Worm (Caenorhabditis elegans) whole organism, L1 larva: Measurements from ENCODE around the gene zip-3.

Experiments used
- C34B4.2 ChIP-seq: sonication (generic microtip); optimal IDR thresholded peaks from 2 replicates; lab custom pipeline; 2017; ENCODE audit warnings: mild to moderate bottlenecking, missing genetic modification characterization, missing compliant biosample characterization
- Y116A8C.19 ChIP-seq: sonication (generic microtip); optimal IDR thresholded peaks from 2 replicates; lab custom pipeline; 2016; ENCODE audit warnings: missing compliant biosample characterization, missing genetic modification characterization, borderline replicate concordance
- aha-1 ChIP-seq: fragments of 150-350 bp; optimal IDR thresholded peaks from 2 replicates; lab custom pipeline; 2014; ENCODE audit warnings: missing biosample characterization, missing genetic modification characterization
- ama-1 ChIP-seq: fragments of 150-350 bp; optimal IDR thresholded peaks from 2 replicates; lab custom pipeline; 2014
- ceh-63 ChIP-seq: fragments of 200-800 bp; sonication (Bioruptor generic); optimal IDR thresholded peaks from 2 replicates; lab custom pipeline; 2018; ENCODE audit warnings: mild to moderate bottlenecking, missing genetic modification characterization, missing compliant biosample characterization
- ceh-82 ChIP-seq, 3 experiments: fragments of 150-350 bp in 1 of 3; sonication (generic microtip) in 2 of 3; optimal IDR thresholded peaks; 2 replicates each; lab custom pipeline; 2014 to 2017; ENCODE audit warnings: missing biosample characterization in 3 of 3, missing genetic modification characterization in 3 of 3
- ceh-88 ChIP-seq: fragments of 200-800 bp; sonication (Bioruptor generic); IDR thresholded peaks from 2 replicates; pipeline ENCODE4 v1.3.6; 2022; ENCODE audit warnings: missing genetic modification characterization, missing compliant biosample characterization
- ceh-90 ChIP-seq: sonication (generic microtip); optimal IDR thresholded peaks from 2 replicates; lab custom pipeline; 2016; ENCODE audit warnings: missing genetic modification characterization, missing compliant biosample characterization
- ces-1 ChIP-seq: fragments of 150-350 bp; optimal IDR thresholded peaks from 2 replicates; lab custom pipeline; 2014; ENCODE audit warnings: missing biosample characterization, missing genetic modification reagents, missing genetic modification characterization
- dpl-1 ChIP-seq, 3 experiments: fragments of 150-350 bp in 2 of 3; sonication (generic microtip) in 1 of 3; optimal IDR thresholded peaks; 2 replicates each; lab custom pipeline; 2014 to 2017; ENCODE audit warnings: missing biosample characterization in 3 of 3, missing genetic modification characterization in 3 of 3, missing genetic modification reagents in 3 of 3
- efl-1 ChIP-seq, 4 experiments: fragments of 150-350 bp; optimal IDR thresholded peaks in 3 of 4; peaks in 1 of 4; 1 replicate in 1 of 4; 2 replicates in 3 of 4; lab custom pipeline; 2014; ENCODE audit warnings: missing biosample characterization in 2 of 4, missing genetic modification characterization in 2 of 4, missing genetic modification reagents in 2 of 4
- elt-2 ChIP-seq: sonication (generic microtip); optimal IDR thresholded peaks from 2 replicates; lab custom pipeline; 2016; ENCODE audit warnings: missing genetic modification characterization, mild to moderate bottlenecking, inconsistent platforms, missing compliant biosample characterization, missing genetic modification reagents
- elt-3 ChIP-seq, 6 experiments: fragments of 150-350 bp in 1 of 6; sonication (generic microtip); optimal IDR thresholded peaks; 2 replicates each; lab custom pipeline; 2017 to 2018; ENCODE audit warnings: missing biosample characterization in 6 of 6, missing genetic modification characterization in 6 of 6, inconsistent platforms in 1 of 6
- ets-5 ChIP-seq: fragments of 200-800 bp; sonication (Bioruptor generic); IDR thresholded peaks from 2 replicates; pipeline ENCODE4 v1.3.6; 2022; ENCODE audit warnings: missing genetic modification characterization, missing compliant biosample characterization
- fkh-10 ChIP-seq: sonication (generic microtip); optimal IDR thresholded peaks from 2 replicates; lab custom pipeline; 2017; ENCODE audit warnings: missing biosample characterization, missing genetic modification reagents, missing genetic modification characterization
- fkh-8 ChIP-seq: sonication (generic microtip); optimal IDR thresholded peaks from 2 replicates; lab custom pipeline; 2016; ENCODE audit warnings: mild to moderate bottlenecking, missing genetic modification characterization, missing compliant biosample characterization
- grh-1 ChIP-seq: fragments of 200-800 bp; sonication (Bioruptor generic); IDR thresholded peaks from 2 replicates; pipeline ENCODE4 v1.3.6; 2022; ENCODE audit warnings: missing genetic modification reagents, missing genetic modification characterization, missing compliant biosample characterization
- hlh-17 ChIP-seq: fragments of 200-800 bp; sonication (Bioruptor generic); optimal IDR thresholded peaks from 2 replicates; lab custom pipeline; 2018; ENCODE audit warnings: missing genetic modification characterization, mild to moderate bottlenecking, missing compliant biosample characterization, moderate library complexity, borderline replicate concordance
- isw-1 ChIP-seq: fragments of 200-800 bp; sonication (Bioruptor generic); IDR thresholded peaks from 2 replicates; pipeline ENCODE4 v1.3.6; 2022; ENCODE audit warnings: missing genetic modification characterization, missing compliant biosample characterization
- lin-13 ChIP-seq: fragments of 150-350 bp; optimal IDR thresholded peaks from 2 replicates; lab custom pipeline; 2014; ENCODE audit warnings: missing biosample characterization, missing genetic modification reagents, missing genetic modification characterization
- lin-14 ChIP-seq: fragments of 200-800 bp; sonication (Bioruptor generic); optimal IDR thresholded peaks from 2 replicates; lab custom pipeline; 2018; ENCODE audit warnings: mild to moderate bottlenecking, missing genetic modification characterization, moderate library complexity, missing compliant biosample characterization
- lin-35 ChIP-seq, 2 experiments: fragments of 150-350 bp; optimal IDR thresholded peaks; 2 replicates each; lab custom pipeline; 2014; ENCODE audit warnings: missing biosample characterization in 2 of 2, missing genetic modification characterization in 2 of 2, missing genetic modification reagents in 2 of 2
- mab-9 ChIP-seq: fragments of 200-800 bp; sonication (Bioruptor generic); IDR thresholded peaks from 2 replicates; pipeline ENCODE4 v1.3.6; 2022; ENCODE audit warnings: missing genetic modification reagents, missing genetic modification characterization, missing compliant biosample characterization
- nhr-11 ChIP-seq: fragments of 150-350 bp; optimal IDR thresholded peaks from 2 replicates; lab custom pipeline; 2014; ENCODE audit warnings: missing biosample characterization, missing genetic modification characterization
- nhr-12 ChIP-seq: sonication (generic microtip); optimal IDR thresholded peaks from 2 replicates; lab custom pipeline; 2017; ENCODE audit warnings: missing biosample characterization, missing genetic modification characterization
- nhr-20 ChIP-seq: sonication (generic microtip); optimal IDR thresholded peaks from 2 replicates; lab custom pipeline; 2016; ENCODE audit warnings: mild to moderate bottlenecking, missing genetic modification characterization, missing compliant biosample characterization
- nhr-237 ChIP-seq: fragments of 150-350 bp; optimal IDR thresholded peaks from 2 replicates; lab custom pipeline; 2014; ENCODE audit warnings: missing biosample characterization, missing genetic modification characterization
- nhr-28 ChIP-seq: fragments of 150-350 bp; optimal IDR thresholded peaks from 2 replicates; lab custom pipeline; 2014; ENCODE audit warnings: missing biosample characterization, missing genetic modification characterization
- nhr-71 ChIP-seq: sonication (generic microtip); optimal IDR thresholded peaks from 2 replicates; lab custom pipeline; 2016; ENCODE audit warnings: mild to moderate bottlenecking, missing genetic modification characterization, moderate library complexity, missing compliant biosample characterization
- nhr-84 ChIP-seq: sonication (generic microtip); optimal IDR thresholded peaks from 2 replicates; lab custom pipeline; 2017; ENCODE audit warnings: missing biosample characterization, missing genetic modification characterization
- nhr-85 ChIP-seq: sonication (generic microtip); peaks from one replicate; lab custom pipeline; 2016; ENCODE audit warnings: missing genetic modification characterization, inconsistent platforms, missing compliant biosample characterization
- pag-3 ChIP-seq: sonication (generic microtip); optimal IDR thresholded peaks from 2 replicates; lab custom pipeline; 2017; ENCODE audit warnings: missing genetic modification characterization, mild to moderate bottlenecking, missing compliant biosample characterization, antibody characterized with exemption, borderline replicate concordance; ENCODE audit not compliant: insufficient read depth
- pax-3 ChIP-seq: fragments of 200-800 bp; sonication (Bioruptor generic); optimal IDR thresholded peaks from 2 replicates; lab custom pipeline; 2018; ENCODE audit warnings: mild to moderate bottlenecking, missing genetic modification characterization, moderate library complexity, missing compliant biosample characterization
- pqm-1 ChIP-seq: sonication (generic microtip); optimal IDR thresholded peaks from 3 replicates; lab custom pipeline; 2017; ENCODE audit warnings: missing biosample characterization, missing genetic modification characterization
- rnt-1 ChIP-seq: sonication (generic microtip); optimal IDR thresholded peaks from 2 replicates; lab custom pipeline; 2016; ENCODE audit warnings: mild to moderate bottlenecking, missing genetic modification characterization, moderate library complexity, missing compliant biosample characterization
- skn-1 ChIP-seq: fragments of 150-350 bp; optimal IDR thresholded peaks from 2 replicates; lab custom pipeline; 2014; ENCODE audit warnings: missing biosample characterization, missing genetic modification characterization
- snu-23 ChIP-seq: sonication (generic microtip); optimal IDR thresholded peaks from 2 replicates; lab custom pipeline; 2016; ENCODE audit warnings: missing genetic modification characterization, missing compliant biosample characterization
- sox-4 ChIP-seq: sonication (generic microtip); optimal IDR thresholded peaks from 2 replicates; lab custom pipeline; 2016; ENCODE audit warnings: missing genetic modification characterization, missing compliant biosample characterization
- sup-37 ChIP-seq: fragments of 200-800 bp; sonication (Bioruptor generic); optimal IDR thresholded peaks from 2 replicates; lab custom pipeline; 2018; ENCODE audit warnings: mild to moderate bottlenecking, missing genetic modification characterization, missing compliant biosample characterization
- swsn-7 ChIP-seq: sonication (generic microtip); optimal IDR thresholded peaks from 2 replicates; lab custom pipeline; 2016; ENCODE audit warnings: missing genetic modification characterization, missing compliant biosample characterization
- tbx-2 ChIP-seq: sonication (generic microtip); optimal IDR thresholded peaks from 2 replicates; lab custom pipeline; 2016; ENCODE audit warnings: missing genetic modification characterization, missing compliant biosample characterization
- unc-86 ChIP-seq: sonication (generic microtip); optimal IDR thresholded peaks from 2 replicates; lab custom pipeline; 2016; ENCODE audit warnings: missing genetic modification characterization, missing compliant biosample characterization
- unc-98 ChIP-seq: fragments of 200-800 bp; sonication (Bioruptor generic); IDR thresholded peaks from 2 replicates; pipeline ENCODE4 v1.3.6; 2022; ENCODE audit warnings: missing genetic modification characterization, missing compliant biosample characterization
- zag-1 ChIP-seq: fragments of 150-350 bp; optimal IDR thresholded peaks from 2 replicates; lab custom pipeline; 2014; ENCODE audit warnings: missing biosample characterization, missing genetic modification characterization
- zip-4 ChIP-seq: fragments of 200-800 bp; sonication (Bioruptor generic); optimal IDR thresholded peaks from 2 replicates; lab custom pipeline; 2018; ENCODE audit warnings: mild to moderate bottlenecking, missing genetic modification characterization, moderate library complexity, missing compliant biosample characterization
- ztf-4 ChIP-seq: fragments of 150-350 bp; optimal IDR thresholded peaks from 2 replicates; lab custom pipeline; 2014; ENCODE audit warnings: missing biosample characterization, missing genetic modification characterization

The zip-3 gene

DNA sequence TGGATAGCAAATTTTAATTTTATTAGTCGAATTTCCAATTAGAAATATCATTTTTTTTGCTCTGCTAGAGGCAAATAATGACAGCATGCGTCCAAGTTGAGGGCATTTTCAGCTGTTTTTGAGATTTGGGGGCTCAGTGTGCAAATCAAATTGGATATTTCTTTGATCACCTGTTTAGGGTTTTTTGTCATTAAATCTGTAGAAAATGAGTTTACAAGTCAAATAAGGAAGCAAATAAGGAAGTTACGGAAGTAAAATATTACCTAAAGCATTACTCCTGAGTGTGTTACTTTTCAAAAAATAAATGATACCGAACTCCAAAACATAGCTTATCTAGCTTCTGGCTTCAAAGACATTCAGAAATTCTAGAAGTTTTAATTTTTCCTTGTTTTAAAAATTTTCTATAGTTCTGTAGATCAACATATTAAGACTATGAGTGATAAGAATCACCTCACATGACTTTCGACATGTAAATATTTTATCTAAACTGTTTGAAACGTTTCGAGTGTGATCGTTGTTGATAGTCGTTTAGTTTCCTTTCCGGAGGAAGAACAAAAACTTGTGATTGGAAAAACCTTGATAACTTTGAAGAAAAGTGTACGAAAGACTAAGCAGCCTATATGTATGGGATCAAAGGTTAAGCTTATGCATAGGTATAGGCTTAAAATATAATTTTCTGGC, 22.7 kb upstream of the zip-3 start, which contains the start of gene sre-48 (continued):
- no peak for TF ChIP-seq C34B4.2 (tag; lab: Kevin White, UChicago)
- TF ChIP-seq, all 84 proteins: peak for 4

DNA sequence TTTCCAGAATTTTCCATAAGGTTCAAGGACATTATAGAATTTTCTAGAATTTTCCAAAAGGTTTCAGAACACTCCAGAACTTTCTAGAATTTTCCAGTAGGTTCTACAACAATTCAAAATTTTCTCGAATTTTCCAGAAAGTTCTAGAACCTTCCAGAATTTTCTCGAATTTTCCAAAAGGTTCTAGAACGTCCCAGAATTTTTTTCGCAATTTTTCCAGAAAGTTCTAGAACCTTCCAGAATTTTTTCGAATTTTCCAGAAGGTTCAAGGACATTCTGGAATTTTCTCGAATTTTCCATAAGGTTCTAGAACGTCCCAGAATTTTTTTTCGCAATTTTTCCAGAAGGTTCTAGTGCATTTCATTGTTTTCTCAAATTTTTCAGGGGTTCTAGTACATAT, 20.4 kb upstream of the zip-3 start:
- TF ChIP-seq nhr-11 (tag; lab: Kevin White, UChicago) (no peak), snu-23 (no peak), nhr-85 (tag; lab: Kevin White, UChicago) (peak; percentile 27), efl-1 (optimal IDR thresholded peaks at IDR 0.05; lab: Kevin White, UChicago) (no peak), efl-1 (GFP tag; optimal IDR thresholded peaks at IDR 0.05 in 1 of 2; lab: Kevin White, UChicago) (no peak), ceh-63 (no peak)

DNA sequence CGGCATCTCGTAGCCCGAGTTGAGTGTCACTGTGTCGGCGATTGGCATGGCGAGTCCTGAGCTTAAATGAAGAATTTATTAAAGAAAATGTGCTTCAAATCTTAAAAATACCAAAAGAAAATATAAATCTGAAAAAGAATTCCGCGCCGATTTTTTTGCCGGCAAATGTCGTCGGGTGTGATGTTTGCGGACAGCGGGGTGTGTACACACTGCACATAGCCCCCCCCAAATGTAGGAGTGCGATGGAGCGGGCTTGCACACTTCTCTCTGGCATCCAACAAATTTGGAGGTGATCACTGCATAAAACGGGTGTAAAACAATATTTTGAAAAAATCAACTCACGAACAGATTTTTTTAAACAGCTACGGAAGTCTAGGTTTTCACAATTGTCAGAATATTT, 18.9 kb upstream of the zip-3 start, which contains the start of gene Y39G8B.2:
Y39G8B.2 (minus strand) TSS at position 61 of the 400 bp plus-strand sequence.
- TF ChIP-seq ztf-4 (tag; lab: Kevin White, UChicago) (peak; percentile 30), pax-3 (tag; lab: Kevin White, UChicago) (peak; percentile 57), aha-1 (peak; percentile 59), rnt-1 (tag; lab: Kevin White, UChicago) (peak; percentile 90), dpl-1 (GFP tag; optimal IDR thresholded peaks at IDR 0.05; lab: Kevin White, UChicago) (peak; percentile 83 to 88 (median 86)), pqm-1 (tag; lab: Kevin White, UChicago) (no peak), nhr-71 (tag; lab: Kevin White, UChicago) (peak; percentile 88), sup-37 (no peak), lin-13 (GFP tag; lab: Kevin White, UChicago) (peak; percentile 87), Y116A8C.19 (tag; lab: Kevin White, UChicago) (no peak), snu-23 (peak; percentile 86), lin-35 (GFP tag; optimal IDR thresholded peaks at IDR 0.05; lab: Kevin White, UChicago) (peak; percentile 90 to 92), unc-98 (peak; percentile 23; the same call in 1 of the 2 replicates), pag-3 (peak; percentile 38), skn-1 (tag; lab: Kevin White, UChicago) (peak; percentile 86), nhr-85 (tag; lab: Kevin White, UChicago) (peak; percentile 83), elt-2 (tag; lab: Kevin White, UChicago) (peak; percentile 37), ceh-90 (no peak), nhr-11 (tag; lab: Kevin White, UChicago) (no peak), elt-3 (tag; optimal IDR thresholded peaks at IDR 0.05; lab: Kevin White, UChicago) (peak in 2 of 6 experiments; percentile 49 to 54), nhr-20 (tag; lab: Kevin White, UChicago) (peak; percentile 86), nhr-12 (tag; lab: Kevin White, UChicago) (no peak), ama-1 (lab: Kevin White, UChicago) (no peak), grh-1 (GFP tag; lab: Robert Waterston, UW) (peak; percentile 70), nhr-28 (tag; lab: Kevin White, UChicago) (no peak), swsn-7 (peak; percentile 75), fkh-8 (tag; lab: Kevin White, UChicago) (peak; percentile 82), ceh-82 (tag; optimal IDR thresholded peaks at IDR 0.05; lab: Kevin White, UChicago) (peak; percentile 4 to 93 (median 64)), sox-4 (no peak), zag-1 (no peak), fkh-10 (GFP tag; lab: Kevin White, UChicago) (peak; percentile 65), lin-14 (peak; percentile 88), efl-1 (optimal IDR thresholded peaks at IDR 0.05; lab: Kevin White, UChicago) (peak; percentile 89 to 91), efl-1 (GFP tag; optimal IDR thresholded peaks at IDR 0.05 in 1 of 2; lab: Kevin White, UChicago) (peak; percentile 86 to 98), mab-9 (peak; percentile 61; the same call in 1 of the 2 replicates), nhr-84 (tag; lab: Kevin White, UChicago) (no peak), nhr-237 (tag; lab: Kevin White, UChicago) (peak; percentile 51), ceh-88 (GFP tag; lab: Robert Waterston, UW) (peak; percentile 46; the same call in 1 of the 2 replicates), isw-1 (peak; percentile 80), tbx-2 (tag; lab: Kevin White, UChicago) (peak; percentile 77), unc-86 (tag; lab: Kevin White, UChicago) (peak; percentile 77), ets-5 (no peak), zip-4 (GFP tag; lab: Kevin White, UChicago) (peak; percentile 23), ces-1 (no peak), hlh-17 (GFP tag; lab: Kevin White, UChicago) (no peak)
